Worm (Caenorhabditis elegans): Measurements from ENCODE around the gene sbt-1.

sbt-1 gene

DNA sequence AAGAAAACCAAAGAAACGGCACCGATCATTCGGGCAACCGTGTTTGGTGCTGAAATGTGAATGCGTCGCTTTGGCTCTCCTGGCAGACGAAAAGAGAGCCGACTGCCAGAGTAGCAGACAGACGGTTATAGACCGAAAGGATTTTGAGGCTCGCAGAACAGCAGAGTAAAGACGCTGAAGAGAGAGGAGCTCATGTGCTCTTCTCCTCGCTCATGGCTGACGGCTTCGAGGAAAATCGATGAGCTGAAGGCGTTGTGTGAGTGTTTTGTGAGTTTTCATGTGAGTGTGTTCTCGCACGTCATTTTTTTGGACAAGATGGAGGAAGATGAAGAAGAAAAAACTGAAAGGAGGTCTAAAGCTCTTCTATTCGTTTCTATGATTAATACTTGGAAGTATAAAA, at the start of gene sbt-1:
Gene sbt-1 (minus strand): TSS at position 62 of the 400 bp plus-strand sequence.
- TF ChIP-seq unc-62 (GFP tag; optimal IDR thresholded peaks at IDR 0.05): no peak

DNA sequence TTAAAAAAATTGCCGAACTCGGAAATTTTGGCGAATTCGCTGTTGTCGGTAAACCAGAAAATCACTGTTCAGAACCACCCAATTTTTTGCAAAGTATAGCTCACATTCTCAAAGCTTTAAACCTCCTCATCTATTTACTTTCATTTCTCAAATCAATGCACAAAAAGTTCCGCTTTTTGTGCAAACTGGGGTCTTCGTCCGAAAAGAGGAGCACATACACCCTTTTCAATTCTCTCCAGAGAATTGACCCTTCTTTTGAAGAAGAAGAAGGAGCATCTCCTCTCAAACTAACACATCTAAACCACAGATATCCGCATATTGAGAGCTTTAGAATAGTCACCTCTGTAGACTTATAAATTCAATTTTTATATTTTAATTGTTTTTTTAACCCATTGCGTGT, 46.6 kb upstream of the sbt-1 start:
- TF ChIP-seq unc-62 (GFP tag; optimal IDR thresholded peaks at IDR 0.05): no peak

DNA sequence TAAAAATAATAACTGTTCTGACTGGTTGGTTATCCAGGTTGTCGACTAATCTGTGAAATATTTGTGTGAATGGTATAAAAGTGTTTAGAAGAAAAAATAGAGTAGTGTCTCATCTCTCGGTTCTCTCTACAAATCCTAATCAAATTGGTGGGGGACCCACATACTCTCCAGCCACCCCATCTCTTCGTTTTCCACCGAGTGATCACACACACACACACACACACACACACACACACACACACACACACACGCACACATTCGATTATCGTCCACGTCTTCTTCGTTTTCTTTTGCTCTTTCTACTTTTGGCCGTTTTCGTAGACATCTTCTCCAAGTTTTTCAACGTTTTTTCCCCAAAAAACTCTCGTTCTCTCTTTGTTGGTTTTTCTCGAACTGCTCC, 44.5 kb upstream of the sbt-1 start:
- TF ChIP-seq unc-62 (GFP tag; optimal IDR thresholded peaks at IDR 0.05): no peak

DNA sequence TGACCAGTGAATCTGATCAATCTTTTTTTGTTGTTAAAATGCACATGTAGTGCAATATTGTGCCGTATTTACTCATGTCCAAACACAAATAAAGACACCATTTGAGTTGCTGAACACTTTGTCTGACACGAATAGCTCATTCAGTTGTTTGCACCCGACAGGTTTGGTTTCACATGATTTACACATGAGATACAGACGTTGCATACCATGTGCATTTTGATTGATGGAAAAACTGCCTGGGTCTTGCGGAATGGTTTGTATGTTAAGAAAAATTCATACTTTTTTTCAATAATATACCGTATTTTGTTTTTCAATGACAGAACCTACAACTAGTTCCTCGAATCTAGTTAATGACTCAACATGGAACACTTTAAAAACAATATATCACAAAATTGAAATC, 42.5 kb upstream of the sbt-1 start:
- no peak for TF ChIP-seq unc-62 (GFP tag; optimal IDR thresholded peaks at IDR 0.05)

DNA sequence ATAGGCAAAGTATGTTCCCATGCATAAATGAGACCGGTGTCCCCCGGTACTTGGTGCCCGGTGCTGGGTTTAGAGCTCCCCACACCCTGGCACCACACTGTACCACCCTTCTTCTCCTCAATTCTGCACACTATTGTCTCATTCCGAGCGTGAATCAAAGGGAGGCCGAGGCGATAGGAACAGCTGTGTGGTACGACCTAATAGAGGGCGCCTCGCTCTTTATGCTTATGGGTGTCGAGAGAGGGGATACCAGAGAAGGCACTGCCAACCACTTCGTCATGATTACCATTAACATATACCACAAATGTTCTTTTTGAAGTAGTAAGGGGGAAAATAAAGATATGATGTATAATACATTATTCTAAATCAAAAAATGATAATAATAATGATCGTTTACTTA, 42.0 kb upstream of the sbt-1 start:
- no peak for TF ChIP-seq unc-62 (GFP tag; optimal IDR thresholded peaks at IDR 0.05)

DNA sequence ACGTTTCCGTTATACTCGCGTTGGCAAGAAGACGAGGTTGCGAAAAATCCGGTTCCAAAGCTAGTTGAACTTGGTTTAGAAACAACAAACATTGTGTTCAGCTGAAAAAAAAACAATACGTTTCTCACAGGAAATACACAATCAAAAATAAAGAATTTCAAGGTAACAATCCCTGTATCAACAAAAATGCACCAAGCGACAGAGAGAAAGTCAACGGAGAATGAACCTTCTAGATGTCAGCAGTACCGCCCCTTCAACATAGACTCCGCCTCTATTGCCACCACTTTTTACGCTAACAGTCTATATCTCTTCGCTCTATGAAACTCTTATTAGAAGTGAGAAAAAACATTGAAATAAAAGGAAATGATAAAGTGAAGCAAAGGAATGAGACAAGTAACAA, 39.6 kb upstream of the sbt-1 start, which contains the start of gene F31D4.8:
Gene F31D4.8 (minus strand): TSS at position 101 of the 400 bp plus-strand sequence.
- TF ChIP-seq unc-62 (GFP tag; optimal IDR thresholded peaks at IDR 0.05): no peak

DNA sequence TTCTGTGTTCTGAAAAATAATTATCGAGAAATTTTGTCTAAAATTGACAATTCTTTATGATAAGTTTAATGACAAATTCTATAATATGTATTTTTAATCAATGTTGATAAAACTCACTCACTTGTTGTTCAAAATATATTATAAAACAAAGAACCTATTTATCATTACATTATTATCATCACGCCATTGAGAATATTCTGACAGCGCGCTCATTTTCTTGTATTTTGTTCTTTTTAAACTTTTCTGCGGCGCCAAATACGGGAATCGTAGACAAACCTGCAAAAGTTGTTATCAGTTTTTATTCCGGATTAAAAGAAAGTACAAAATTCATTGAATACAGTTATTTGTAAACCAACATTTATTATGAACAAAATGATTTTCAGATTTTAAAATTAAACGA, 37.7 kb upstream of the sbt-1 start:
- TF ChIP-seq unc-62 (GFP tag; optimal IDR thresholded peaks at IDR 0.05): no peak

DNA sequence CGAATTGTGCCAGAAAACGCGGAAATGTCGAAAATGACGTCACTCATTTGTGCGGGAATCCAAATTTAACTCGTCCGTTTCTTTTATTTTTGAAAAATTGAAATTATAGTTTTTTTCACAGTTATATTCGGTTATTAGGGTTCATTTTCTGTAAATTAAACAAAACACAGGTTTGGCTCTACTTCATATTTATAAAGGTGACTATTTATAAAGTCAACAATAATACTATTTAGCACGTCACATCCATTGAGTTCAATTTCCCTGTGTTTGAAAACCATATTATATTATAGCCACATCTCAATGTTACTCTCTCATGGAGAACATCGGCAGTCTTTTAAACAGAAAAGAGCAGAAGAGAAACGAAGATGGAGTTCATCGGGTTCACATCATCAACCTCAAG, 34.0 kb upstream of the sbt-1 start, which contains the start of gene twk-35:
Gene twk-35 (plus strand): TSS at position 301 of the 400 bp plus-strand sequence.
- TF ChIP-seq unc-62 (GFP tag; optimal IDR thresholded peaks at IDR 0.05): no peak

DNA sequence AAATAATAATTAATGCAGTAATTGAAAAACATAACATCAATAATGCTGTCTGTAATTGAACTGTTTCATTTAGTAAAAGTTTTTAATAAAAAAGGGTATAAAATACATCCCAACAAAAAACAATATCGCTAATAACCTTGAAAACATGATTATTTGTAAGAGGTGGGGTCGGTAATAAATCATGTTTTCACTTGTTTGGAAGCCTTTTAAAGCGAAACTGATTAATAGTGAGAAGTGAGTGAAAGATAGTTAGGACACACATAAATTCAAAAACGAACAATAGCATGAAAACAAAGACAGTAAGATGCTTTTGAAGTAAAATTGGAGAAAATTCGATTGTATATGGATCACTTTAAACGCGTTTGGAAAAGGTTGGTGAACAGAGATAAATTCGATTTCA, 32.4 kb upstream of the sbt-1 start, which contains the start of gene try-4:
Gene try-4 (minus strand): TSS at position 74 of the 400 bp plus-strand sequence.
- TF ChIP-seq unc-62 (GFP tag; optimal IDR thresholded peaks at IDR 0.05): no peak

DNA sequence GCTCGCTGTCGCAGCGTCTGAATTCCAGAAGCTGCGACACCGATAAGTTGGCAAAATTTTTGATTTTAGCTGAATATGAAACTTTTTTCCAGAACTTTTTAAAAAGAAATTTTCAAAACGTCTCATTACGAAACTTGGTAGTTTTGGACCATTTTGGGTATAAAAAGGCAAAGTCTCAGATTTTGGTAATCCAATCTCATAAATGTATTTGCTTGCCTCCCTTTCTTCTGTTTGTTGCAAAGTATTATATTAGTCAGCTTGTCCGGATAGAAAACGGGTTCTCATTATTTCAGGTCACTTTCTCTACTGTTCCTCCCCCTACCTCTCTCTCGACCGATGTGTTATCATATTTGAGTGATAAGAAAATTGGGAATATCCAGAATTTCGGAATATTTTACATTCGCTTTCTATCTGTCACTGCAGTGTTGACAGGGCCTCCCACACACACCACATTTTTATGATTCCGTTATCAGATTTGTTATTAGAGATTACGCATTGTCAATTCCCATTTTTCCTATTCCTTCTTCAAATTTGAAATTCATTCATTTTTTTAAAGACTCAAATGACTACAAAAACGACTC, 25.0 kb upstream of the sbt-1 start, which contains the start of gene F31D4.5:
Gene F31D4.5 (plus strand): TSS at position 491 of the 581 bp plus-strand sequence.
- no peak for TF ChIP-seq unc-62 (GFP tag; optimal IDR thresholded peaks at IDR 0.05)

DNA sequence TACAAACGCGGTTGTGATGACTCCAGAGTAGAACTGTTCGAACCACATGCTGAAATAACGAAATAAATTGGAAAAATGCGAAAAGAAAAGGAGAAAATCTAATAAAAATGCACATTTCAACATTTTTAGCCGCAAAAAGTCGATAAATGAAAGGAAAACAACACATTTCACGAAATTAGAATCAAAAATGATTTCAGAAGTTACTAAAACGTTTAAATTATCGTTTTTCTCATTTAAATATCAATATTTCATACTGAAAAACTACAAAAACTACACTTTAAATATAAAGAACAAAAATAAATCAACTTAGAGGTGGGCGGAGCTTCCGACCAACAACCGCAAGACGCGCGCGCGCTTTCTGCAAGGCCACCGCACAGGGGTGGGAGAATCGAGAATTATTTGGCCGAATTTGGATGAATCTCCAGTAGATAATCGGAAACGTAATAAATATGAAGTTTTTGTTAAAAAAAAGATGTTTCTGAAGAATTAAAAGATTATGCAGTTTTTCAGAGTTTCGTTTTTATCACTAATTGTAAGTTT, 23.2 kb upstream of the sbt-1 start, which contains the start of gene ndua-1:
Gene ndua-1 (minus strand): TSS at position 51 of the 540 bp plus-strand sequence.
- no peak for TF ChIP-seq unc-62 (GFP tag; optimal IDR thresholded peaks at IDR 0.05)

DNA sequence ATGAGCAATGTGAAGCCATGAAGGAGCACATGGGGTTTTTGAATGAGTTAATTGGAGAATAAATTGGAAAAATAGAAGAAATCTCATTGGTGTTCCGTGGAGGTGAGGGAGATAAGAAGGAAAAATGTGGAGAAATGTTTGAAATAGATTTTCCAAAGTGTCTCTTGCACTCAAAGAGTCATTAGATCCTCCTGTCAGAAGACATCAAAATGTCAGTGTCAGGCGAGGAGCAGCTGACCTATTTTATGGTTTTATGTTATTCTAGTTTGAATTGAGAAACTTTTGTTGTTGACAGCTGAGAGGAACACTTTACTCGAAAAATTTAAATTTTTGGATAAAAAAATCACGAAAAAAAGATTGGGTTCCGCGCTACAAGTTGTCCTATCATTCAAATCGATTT, 21.9 kb upstream of the sbt-1 start, which contains the start of gene clec-264:
Gene clec-264 (minus strand): TSS at position 122 of the 400 bp plus-strand sequence.
- no peak for TF ChIP-seq unc-62 (GFP tag; optimal IDR thresholded peaks at IDR 0.05)

DNA sequence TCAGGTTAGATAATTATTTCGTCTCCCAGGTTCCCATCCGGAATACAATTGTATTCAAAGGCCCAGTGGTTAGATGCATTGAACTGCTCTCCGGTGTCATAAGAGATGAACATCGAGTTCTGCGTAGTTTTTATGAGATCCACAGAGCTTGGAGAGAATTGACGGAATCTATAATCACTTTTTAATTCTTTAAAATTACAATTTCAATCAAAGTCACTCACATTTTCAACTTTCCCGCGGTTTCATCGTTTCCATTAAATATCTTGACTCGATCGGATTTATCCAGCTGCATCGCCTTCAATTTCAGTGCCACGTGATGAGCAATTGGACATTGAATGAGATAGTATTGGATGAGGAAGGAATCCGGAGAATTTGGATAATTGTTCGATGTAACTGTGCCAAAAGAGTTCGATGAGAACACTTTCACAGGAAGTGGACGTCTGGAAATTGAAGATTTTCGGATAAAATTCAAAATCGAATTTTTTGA, 19.1 kb upstream of the sbt-1 start:
- TF ChIP-seq unc-62 (GFP tag; optimal IDR thresholded peaks at IDR 0.05): no peak

DNA sequence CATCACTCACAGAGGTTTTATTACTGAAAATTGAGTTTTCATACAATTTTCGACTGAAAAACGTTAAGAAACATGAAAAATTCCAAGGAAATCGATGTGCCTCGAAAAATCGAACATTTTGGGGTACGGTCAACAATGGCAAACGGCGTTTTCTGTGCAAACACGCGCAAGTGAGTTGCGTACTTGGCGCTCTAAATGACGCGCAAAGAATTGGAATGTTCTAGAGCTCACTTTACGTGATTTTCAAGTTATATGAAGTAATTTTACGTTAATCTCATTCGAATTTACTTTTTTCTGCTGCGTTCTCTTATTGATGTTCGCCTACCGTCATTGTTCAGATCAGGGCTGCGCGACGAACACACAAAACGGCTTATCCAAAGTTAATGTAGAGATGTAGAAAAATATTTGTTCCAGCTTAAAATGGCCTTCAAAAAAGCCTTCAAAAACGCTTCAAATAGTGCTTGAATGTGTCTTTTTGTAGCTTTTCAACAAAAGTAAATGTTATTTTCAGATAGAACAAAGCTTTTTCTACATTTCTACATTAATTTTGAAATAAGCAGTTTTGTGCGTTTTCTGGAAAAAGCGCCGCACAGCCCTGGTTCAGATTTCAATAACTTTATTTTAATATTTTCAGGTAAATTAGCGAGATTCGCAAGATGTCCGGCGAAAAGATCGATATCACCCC, 17.0 kb upstream of the sbt-1 start, which contains the start of the genes F31D4.2 and fkb-6:
Gene F31D4.2 (minus strand): TSS at position 23 of the 685 bp plus-strand sequence.
Gene fkb-6 (plus strand): TSS at position 635 of the 685 bp plus-strand sequence.
- no peak for TF ChIP-seq unc-62 (GFP tag; optimal IDR thresholded peaks at IDR 0.05)

DNA sequence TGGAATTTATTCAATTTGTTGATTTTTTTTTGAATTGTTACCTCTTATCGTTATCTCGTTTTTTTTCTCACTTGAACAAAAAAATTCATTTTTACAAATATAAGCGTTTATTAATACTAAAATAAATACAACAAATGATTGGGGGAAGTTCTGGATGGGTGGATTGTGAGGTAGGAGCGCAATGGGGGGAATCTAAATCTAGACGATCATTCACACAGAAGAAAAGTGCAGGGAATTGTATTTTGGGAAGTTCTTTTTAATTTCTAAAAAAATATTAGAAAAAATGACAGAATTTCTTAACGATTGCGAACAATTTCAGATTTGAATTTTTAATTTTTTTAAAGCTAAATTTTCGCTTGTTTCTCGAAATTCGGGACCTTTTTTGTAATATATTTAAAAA, 12.8 kb upstream of the sbt-1 start:
- no peak for TF ChIP-seq unc-62 (GFP tag; optimal IDR thresholded peaks at IDR 0.05)

DNA sequence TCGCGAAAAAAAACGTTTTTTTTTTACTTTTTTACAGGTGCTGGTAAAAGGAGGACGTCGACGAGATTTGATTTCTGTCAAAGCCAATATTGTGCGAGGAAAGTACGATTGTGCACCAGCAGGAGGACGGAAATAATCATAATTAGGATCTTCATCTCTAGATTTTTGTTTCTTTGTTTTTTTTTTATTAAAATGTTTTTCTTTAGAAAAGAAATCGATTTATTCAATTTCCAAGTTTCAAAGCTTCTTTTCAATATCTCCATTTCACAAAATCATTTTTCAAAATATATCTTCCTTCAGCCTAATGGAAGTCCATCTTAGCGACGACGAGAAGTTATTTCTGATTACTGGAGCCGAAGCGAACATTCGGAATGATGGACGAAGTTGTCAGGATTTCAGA, 9.9 kb upstream of the sbt-1 start, which contains the start of gene exos-7:
Gene exos-7 (plus strand): TSS at position 301 of the 400 bp plus-strand sequence.
- TF ChIP-seq unc-62 (GFP tag; optimal IDR thresholded peaks at IDR 0.05): no peak
